Worm (Caenorhabditis elegans) whole organism, young adult: ENCODE measurements around the gene rps-4.

Experiments
- C06A6.2 ChIP-seq: fragments of 200-800 bp; sonication (Bioruptor generic); conservative IDR thresholded peaks from 2 replicates; pipeline ENCODE4 v1.3.6; 2022; ENCODE audit warnings: missing genetic modification characterization, missing compliant biosample characterization
- F23B12.7 ChIP-seq: sonication (generic microtip); optimal IDR thresholded peaks from 2 replicates; lab custom pipeline; 2017; ENCODE audit warnings: missing genetic modification characterization, mild to moderate bottlenecking, missing compliant biosample characterization, antibody characterized with exemption, moderate library complexity; ENCODE audit not compliant: insufficient read depth
- F39B2.1 ChIP-seq: fragments of 200-800 bp; sonication (Bioruptor generic); IDR thresholded peaks from 2 replicates; pipeline ENCODE4 v1.3.6; 2022; ENCODE audit warnings: missing genetic modification reagents, missing genetic modification characterization, missing compliant biosample characterization
- F55B11.4 ChIP-seq: sonication (generic microtip); optimal IDR thresholded peaks from 2 replicates; lab custom pipeline; 2016; ENCODE audit warnings: missing compliant biosample characterization, missing genetic modification characterization, borderline replicate concordance; ENCODE audit not compliant: insufficient read depth
- F57A8.1 ChIP-seq: fragments of 200-800 bp; sonication (Bioruptor generic); optimal IDR thresholded peaks from 2 replicates; lab custom pipeline; 2018; ENCODE audit warnings: mild to moderate bottlenecking, missing genetic modification characterization, moderate library complexity, missing compliant biosample characterization
- Y53F4B.3 ChIP-seq: fragments of 200-800 bp; sonication (Bioruptor generic); IDR thresholded peaks from 2 replicates; pipeline ENCODE4 v1.3.6; 2022; ENCODE audit warnings: missing genetic modification reagents, missing genetic modification characterization, missing compliant biosample characterization
- Y56A3A.18 ChIP-seq: fragments of 200-800 bp; sonication (Bioruptor generic); IDR thresholded peaks from 2 replicates; pipeline ENCODE4 v1.3.6; 2022; ENCODE audit warnings: missing genetic modification reagents, missing genetic modification characterization, missing compliant biosample characterization
- Y67H2A.10 ChIP-seq: fragments of 200-800 bp; sonication (Bioruptor generic); conservative IDR thresholded peaks from 2 replicates; pipeline ENCODE4 v1.3.6; 2022; ENCODE audit warnings: missing genetic modification reagents, missing genetic modification characterization, missing compliant biosample characterization
- athp-1 ChIP-seq: sonication (generic microtip); optimal IDR thresholded peaks from 2 replicates; lab custom pipeline; 2017; ENCODE audit warnings: mild to moderate bottlenecking, missing genetic modification characterization, missing compliant biosample characterization
- attf-5 ChIP-seq: fragments of 200-800 bp; sonication (Bioruptor generic); optimal IDR thresholded peaks from 2 replicates; lab custom pipeline; 2018; ENCODE audit warnings: mild to moderate bottlenecking, missing genetic modification characterization, missing compliant biosample characterization
- cebp-1 ChIP-seq, 2 experiments: fragments of 200-800 bp in 1 of 2; sonication (Bioruptor generic) in 1 of 2; sonication (generic microtip) in 1 of 2; IDR thresholded peaks in 1 of 2; optimal IDR thresholded peaks in 1 of 2; 2 replicates each; pipeline versions ENCODE4 v1.3.6 to Lab custom; 2017 to 2022; ENCODE audit warnings: missing compliant biosample characterization in 2 of 2, missing genetic modification characterization in 2 of 2, mild to moderate bottlenecking in 1 of 2, missing genetic modification reagents in 1 of 2, moderate library complexity in 1 of 2
- cebp-2 ChIP-seq: fragments of 200-800 bp; sonication (Bioruptor generic); IDR thresholded peaks from 2 replicates; pipeline ENCODE4 v1.3.6; 2022; ENCODE audit warnings: missing genetic modification characterization, missing compliant biosample characterization
- ceh-27 ChIP-seq: fragments of 200-800 bp; sonication (Bioruptor generic); optimal IDR thresholded peaks from 2 replicates; lab custom pipeline; 2018; ENCODE audit warnings: mild to moderate bottlenecking, missing genetic modification characterization, moderate library complexity, missing compliant biosample characterization
- ceh-58 ChIP-seq: fragments of 200-800 bp; sonication (Bioruptor generic); IDR thresholded peaks from 2 replicates; pipeline ENCODE4 v1.3.6; 2022; ENCODE audit warnings: missing genetic modification characterization, missing compliant biosample characterization
- dpl-1 ChIP-seq: fragments of 150-350 bp; optimal IDR thresholded peaks from 2 replicates; lab custom pipeline; 2014; ENCODE audit warnings: missing biosample characterization, missing genetic modification reagents, missing genetic modification characterization
- efl-1 ChIP-seq: fragments of 150-350 bp; optimal IDR thresholded peaks from 2 replicates; lab custom pipeline; 2014; ENCODE audit warnings: missing biosample characterization, missing genetic modification reagents, missing genetic modification characterization
- egl-44 ChIP-seq: fragments of 200-800 bp; sonication (Bioruptor generic); IDR thresholded peaks from 2 replicates; pipeline ENCODE4 v1.3.6; 2022; ENCODE audit warnings: missing genetic modification reagents, missing genetic modification characterization, missing compliant biosample characterization
- egrh-3 ChIP-seq: fragments of 200-800 bp; sonication (Bioruptor generic); IDR thresholded peaks from 2 replicates; pipeline ENCODE4 v1.3.6; 2022; ENCODE audit warnings: missing genetic modification reagents, missing genetic modification characterization, missing compliant biosample characterization
- gei-17 ChIP-seq: fragments of 200-800 bp; sonication (Bioruptor generic); optimal IDR thresholded peaks from 2 replicates; lab custom pipeline; 2018; ENCODE audit warnings: mild to moderate bottlenecking, missing genetic modification characterization, missing compliant biosample characterization
- him-1 ChIP-seq: sonication (generic microtip); optimal IDR thresholded peaks from 2 replicates; lab custom pipeline; 2016; ENCODE audit warnings: missing genotype, missing genetic modification reagents, missing genetic modification characterization, missing compliant biosample characterization
- hlh-12 ChIP-seq: sonication (generic microtip); optimal IDR thresholded peaks from 2 replicates; lab custom pipeline; 2016; ENCODE audit warnings: missing genetic modification characterization, missing compliant biosample characterization
- hrde-1 ChIP-seq: sonication (generic microtip); optimal IDR thresholded peaks from 2 replicates; lab custom pipeline; 2016; ENCODE audit warnings: missing genetic modification characterization, mild to moderate bottlenecking, missing compliant biosample characterization, moderate library complexity, missing genotype, missing genetic modification reagents, borderline replicate concordance
- hsf-1 ChIP-seq: fragments of 200-800 bp; sonication (Bioruptor generic); IDR thresholded peaks from 2 replicates; pipeline ENCODE4 v1.3.6; 2022; ENCODE audit warnings: missing genetic modification reagents, missing genetic modification characterization, missing compliant biosample characterization
- let-526 ChIP-seq: fragments of 200-800 bp; sonication (Bioruptor generic); IDR thresholded peaks from 2 replicates; pipeline ENCODE4 v1.3.6; 2022; ENCODE audit warnings: missing genetic modification reagents, missing genetic modification characterization, missing compliant biosample characterization
- lin-54 ChIP-seq: fragments of 200-800 bp; sonication (Bioruptor generic); optimal IDR thresholded peaks from 2 replicates; lab custom pipeline; 2018; ENCODE audit warnings: mild to moderate bottlenecking, missing genetic modification characterization, missing compliant biosample characterization
- madf-10 ChIP-seq: sonication (generic microtip); optimal IDR thresholded peaks from 2 replicates; lab custom pipeline; 2016; ENCODE audit warnings: mild to moderate bottlenecking, missing genetic modification characterization, missing compliant biosample characterization
- madf-8 ChIP-seq: fragments of 200-800 bp; sonication (Bioruptor generic); conservative IDR thresholded peaks from 2 replicates; pipeline ENCODE4 v1.3.6; 2022; ENCODE audit warnings: missing genetic modification reagents, missing genetic modification characterization, missing compliant biosample characterization
- nfya-1 ChIP-seq: sonication (generic microtip); optimal IDR thresholded peaks from 2 replicates; lab custom pipeline; 2017; ENCODE audit warnings: antibody characterized with exemption, missing compliant biosample characterization, missing genetic modification characterization, borderline replicate concordance; ENCODE audit not compliant: insufficient read depth
- nfya-2 ChIP-seq: fragments of 200-800 bp; sonication (Bioruptor generic); IDR thresholded peaks from 2 replicates; pipeline ENCODE4 v1.3.6; 2022; ENCODE audit warnings: missing genetic modification reagents, missing genetic modification characterization, missing compliant biosample characterization
- nfyb-1 ChIP-seq: fragments of 200-800 bp; sonication (Bioruptor generic); IDR thresholded peaks from 2 replicates; pipeline ENCODE4 v1.3.6; 2022; ENCODE audit warnings: missing genetic modification reagents, missing genetic modification characterization, missing compliant biosample characterization
- nhr-120 ChIP-seq: fragments of 200-800 bp; sonication (Bioruptor generic); IDR thresholded peaks from 2 replicates; pipeline ENCODE4 v1.3.6; 2022; ENCODE audit warnings: missing genetic modification characterization, missing compliant biosample characterization
- nhr-27 ChIP-seq: fragments of 200-800 bp; sonication (Bioruptor generic); optimal IDR thresholded peaks from 2 replicates; lab custom pipeline; 2018; ENCODE audit warnings: mild to moderate bottlenecking, missing genetic modification characterization, moderate library complexity, missing compliant biosample characterization
- nhr-90 ChIP-seq: sonication (generic microtip); optimal IDR thresholded peaks from 2 replicates; lab custom pipeline; 2016; ENCODE audit warnings: missing genotype, mild to moderate bottlenecking, missing genetic modification characterization, missing compliant biosample characterization
- pbrm-1 ChIP-seq: fragments of 200-800 bp; sonication (Bioruptor generic); IDR thresholded peaks from 2 replicates; pipeline ENCODE4 v1.3.6; 2022; ENCODE audit warnings: missing genetic modification reagents, missing genetic modification characterization, missing compliant biosample characterization
- pha-4 ChIP-seq: fragments of 150-350 bp; sonication (generic microtip); optimal IDR thresholded peaks from 2 replicates; lab custom pipeline; 2014; ENCODE audit warnings: missing biosample characterization, missing genetic modification reagents, missing genetic modification characterization
- rpc-1 ChIP-seq, 2 experiments: fragments of 150-350 bp in 1 of 2; sonication (generic microtip) in 1 of 2; optimal IDR thresholded peaks; 2 replicates each; lab custom pipeline; 2014 to 2018; ENCODE audit warnings: missing biosample characterization in 1 of 2, missing genetic modification characterization in 1 of 2, missing genetic modification reagents in 1 of 2, missing genotype in 1 of 2
- snpc-1.3 ChIP-seq: sonication (generic microtip); optimal IDR thresholded peaks from 2 replicates; lab custom pipeline; 2017; ENCODE audit warnings: missing genetic modification characterization, mild to moderate bottlenecking, missing compliant biosample characterization, antibody characterized with exemption, moderate library complexity, missing genotype, missing genetic modification reagents; ENCODE audit not compliant: insufficient read depth
- snpc-3.4 ChIP-seq: sonication (generic microtip); optimal IDR thresholded peaks from 2 replicates; lab custom pipeline; 2017; ENCODE audit warnings: missing genetic modification characterization, mild to moderate bottlenecking, missing compliant biosample characterization, antibody characterized with exemption, moderate library complexity, missing genotype, missing genetic modification reagents
- snpc-4 ChIP-seq, 5 experiments: fragments of 150-350 bp in 1 of 5; sonication (generic microtip) in 4 of 5; optimal IDR thresholded peaks; 2 replicates each; lab custom pipeline; 2014 to 2018; ENCODE audit warnings: missing genetic modification characterization in 5 of 5, missing biosample characterization in 3 of 5, antibody characterized with exemption in 2 of 5, mild to moderate bottlenecking in 2 of 5, missing compliant biosample characterization in 2 of 5, missing genotype in 2 of 5, moderate library complexity in 2 of 5, missing genetic modification reagents in 1 of 5
- sptf-2 ChIP-seq: fragments of 200-800 bp; sonication (Bioruptor generic); optimal IDR thresholded peaks from 2 replicates; lab custom pipeline; 2018; ENCODE audit warnings: mild to moderate bottlenecking, missing genetic modification characterization, missing compliant biosample characterization
- tbp1 ChIP-seq: fragments of 200-800 bp; sonication (Bioruptor generic); optimal IDR thresholded peaks from 2 replicates; lab custom pipeline; 2018; ENCODE audit warnings: mild to moderate bottlenecking, missing genetic modification characterization, missing compliant biosample characterization
- unc-130 ChIP-seq: sonication (generic microtip); optimal IDR thresholded peaks from 2 replicates; lab custom pipeline; 2016; ENCODE audit warnings: missing genetic modification reagents, missing genetic modification characterization, missing compliant biosample characterization
- zim-3 ChIP-seq: sonication (generic microtip); optimal IDR thresholded peaks from 2 replicates; lab custom pipeline; 2017; ENCODE audit warnings: mild to moderate bottlenecking, missing genetic modification characterization, moderate library complexity, missing compliant biosample characterization
- ztf-18 ChIP-seq: sonication (generic microtip); optimal IDR thresholded peaks from 2 replicates; lab custom pipeline; 2016; ENCODE audit warnings: missing genotype, mild to moderate bottlenecking, missing genetic modification characterization, missing compliant biosample characterization
- ztf-22 ChIP-seq: fragments of 200-800 bp; sonication (Bioruptor generic); optimal IDR thresholded peaks from 2 replicates; lab custom pipeline; 2018; ENCODE audit warnings: mild to moderate bottlenecking, missing genetic modification characterization, moderate library complexity, missing compliant biosample characterization
- ztf-28 ChIP-seq: fragments of 200-800 bp; sonication (Bioruptor generic); IDR thresholded peaks from 2 replicates; pipeline ENCODE4 v1.3.6; 2022; ENCODE audit warnings: missing genetic modification reagents, missing genetic modification characterization, missing compliant biosample characterization

The rps-4 gene

ce11 chrIV:7084632-7085160, at the start of gene rps-4:
TSS of gene rps-4 (minus strand) at chrIV:7084682.
- TF ChIP-seq nhr-120 = no peak
- TF ChIP-seq ceh-27 (GFP tag; lab: Kevin White, UChicago) = peak; percentile 70
- TF ChIP-seq snpc-1.3 (tag; lab: Kevin White, UChicago) = peak; percentile 81
- peak; percentile 45 for TF ChIP-seq hrde-1
- 0 out of 2 replicates have a peak, but pooled peaks have one; percentile 35 for TF ChIP-seq Y67H2A.10 (GFP tag; lab: Robert Waterston, UW)
- no peak for TF ChIP-seq sptf-2
- no peak for TF ChIP-seq nfya-2 (GFP tag; lab: Robert Waterston, UW)
- TF ChIP-seq madf-8 (GFP tag; lab: Robert Waterston, UW) = peak; percentile 54
- no peak for TF ChIP-seq hsf-1
- peak; percentile 87 for TF ChIP-seq attf-5 (GFP tag; lab: Kevin White, UChicago)
- peak; percentile 52 for TF ChIP-seq efl-1 (GFP tag; lab: Kevin White, UChicago)
- TF ChIP-seq lin-54 (GFP tag; lab: Kevin White, UChicago) = peak; percentile 73
- TF ChIP-seq egrh-3 (GFP tag; lab: Robert Waterston, UW) = no peak
- TF ChIP-seq nhr-90 (tag; lab: Kevin White, UChicago) = no peak
- TF ChIP-seq let-526 = no peak
- TF ChIP-seq cebp-1 (GFP tag; IDR thresholded peaks at IDR 0.05; lab: Robert Waterston, UW) = no peak
- TF ChIP-seq cebp-1 (tag; optimal IDR thresholded peaks at IDR 0.05; lab: Kevin White, UChicago) = peak; percentile 77
- no peak for TF ChIP-seq Y56A3A.18 (GFP tag; lab: Robert Waterston, UW)
- peak; percentile 42 for TF ChIP-seq athp-1 (tag; lab: Kevin White, UChicago)
- no peak for TF ChIP-seq nhr-27 (tag; lab: Kevin White, UChicago)
- peak; percentile 43 for TF ChIP-seq him-1 (tag; lab: Kevin White, UChicago)
- TF ChIP-seq hlh-12 (tag; lab: Kevin White, UChicago) = no peak
- no peak for TF ChIP-seq egl-44
- TF ChIP-seq gei-17 = no peak
- TF ChIP-seq nfya-1 (tag; lab: Kevin White, UChicago) = no peak
- TF ChIP-seq F57A8.1 (GFP tag; lab: Kevin White, UChicago) = no peak
- peak; percentile 47 for TF ChIP-seq dpl-1 (GFP tag; lab: Kevin White, UChicago)
- TF ChIP-seq ztf-18 (tag; lab: Kevin White, UChicago) = peak; percentile 84
- 0 out of 2 replicates have a peak, but pooled peaks have one; percentile 33 for TF ChIP-seq C06A6.2 (GFP tag; lab: Robert Waterston, UW)
- TF ChIP-seq ztf-22 (GFP tag; lab: Kevin White, UChicago) = no peak
- peak; percentile 50 for TF ChIP-seq pha-4 (tag; lab: Kevin White, UChicago)
- no peak for TF ChIP-seq F39B2.1 (GFP tag; lab: Robert Waterston, UW)
- TF ChIP-seq ceh-58 (GFP tag; lab: Robert Waterston, UW) = no peak
- no peak for TF ChIP-seq rpc-1 (optimal IDR thresholded peaks at IDR 0.05; lab: Kevin White, UChicago)
- TF ChIP-seq rpc-1 (tag; optimal IDR thresholded peaks at IDR 0.05; lab: Kevin White, UChicago) = no peak
- peak; percentile 79 for TF ChIP-seq pbrm-1
- TF ChIP-seq F55B11.4 (tag; lab: Kevin White, UChicago) = no peak
- no peak for TF ChIP-seq ztf-28 (GFP tag; lab: Robert Waterston, UW)
- TF ChIP-seq snpc-4 (GFP tag; optimal IDR thresholded peaks at IDR 0.05; lab: Kevin White, UChicago) = peak; percentile 37
- TF ChIP-seq snpc-4 (tag; optimal IDR thresholded peaks at IDR 0.05; lab: Kevin White, UChicago) = peak; percentile 60 to 88 (median 76)
- peak; percentile 68 for TF ChIP-seq snpc-3.4 (tag; lab: Kevin White, UChicago)
- TF ChIP-seq tbp1 (GFP tag; lab: Kevin White, UChicago) = peak; percentile 66
- TF ChIP-seq cebp-2 (GFP tag; lab: Robert Waterston, UW) = no peak
- TF ChIP-seq F23B12.7 (tag; lab: Kevin White, UChicago) = peak; percentile 90
- TF ChIP-seq Y53F4B.3 (GFP tag; lab: Robert Waterston, UW) = no peak
- TF ChIP-seq nfyb-1 (GFP tag; lab: Robert Waterston, UW) = peak; percentile 82
- no peak for TF ChIP-seq zim-3
- peak; percentile 8 for TF ChIP-seq unc-130 (GFP tag; lab: Kevin White, UChicago)
- TF ChIP-seq madf-10 (tag; lab: Kevin White, UChicago) = peak; percentile 58
